Worm (Caenorhabditis elegans) whole organism, early embryonic: ENCODE results near the gene snu-66.
A peak's percentile ranks its signal among the peaks of the same experiment; 100 is the strongest.

Experiments used
- B0310.2 ChIP-seq: sonication (generic microtip); optimal IDR thresholded peaks from 2 replicates; lab custom pipeline; 2016; ENCODE audit warnings: mild to moderate bottlenecking, missing genetic modification characterization, missing compliant biosample characterization
- F13C5.2 ChIP-seq: sonication (generic microtip); optimal IDR thresholded peaks from 2 replicates; lab custom pipeline; 2017; ENCODE audit warnings: mild to moderate bottlenecking, missing genetic modification characterization, inconsistent platforms, missing compliant biosample characterization
- aly-1 ChIP-seq: sonication (generic microtip); optimal IDR thresholded peaks from 2 replicates; lab custom pipeline; 2016; ENCODE audit warnings: missing genetic modification characterization, missing compliant biosample characterization
- ama-1 ChIP-seq: fragments of 150-350 bp; optimal IDR thresholded peaks from 2 replicates; lab custom pipeline; 2014
- ceh-13 ChIP-seq: fragments of 200-800 bp; sonication (Bioruptor generic); optimal IDR thresholded peaks from 2 replicates; lab custom pipeline; 2018; ENCODE audit warnings: mild to moderate bottlenecking, missing genetic modification characterization, missing compliant biosample characterization
- ceh-36 ChIP-seq: sonication (generic microtip); optimal IDR thresholded peaks from 2 replicates; lab custom pipeline; 2016; ENCODE audit warnings: missing genetic modification characterization, inconsistent platforms, missing compliant biosample characterization
- ets-7 ChIP-seq: sonication (generic microtip); optimal IDR thresholded peaks from 2 replicates; lab custom pipeline; 2016; ENCODE audit warnings: missing genotype, missing genetic modification characterization, missing compliant biosample characterization
- flt-1 ChIP-seq: fragments of 200-800 bp; sonication (Bioruptor generic); IDR thresholded peaks from 2 replicates; pipeline ENCODE4 v1.3.6; 2022; ENCODE audit warnings: missing genetic modification characterization, missing compliant biosample characterization
- hmbx-1 ChIP-seq: sonication (generic microtip); optimal IDR thresholded peaks from 2 replicates; lab custom pipeline; 2016; ENCODE audit warnings: mild to moderate bottlenecking, missing genetic modification characterization, missing compliant biosample characterization
- hmg-4 ChIP-seq: fragments of 200-800 bp; sonication (Bioruptor generic); optimal IDR thresholded peaks from 2 replicates; lab custom pipeline; 2018; ENCODE audit warnings: mild to moderate bottlenecking, missing genetic modification characterization, missing compliant biosample characterization
- hnd-1 ChIP-seq: sonication (generic microtip); optimal IDR thresholded peaks from 2 replicates; lab custom pipeline; 2016; ENCODE audit warnings: missing genetic modification characterization, missing compliant biosample characterization
- pes-1 ChIP-seq: fragments of 200-800 bp; sonication (Bioruptor generic); IDR thresholded peaks from 2 replicates; pipeline ENCODE4 v1.3.6; 2022; ENCODE audit warnings: missing genetic modification reagents, missing genetic modification characterization, missing compliant biosample characterization
- scrt-1 ChIP-seq: fragments of 200-800 bp; sonication (Bioruptor generic); IDR thresholded peaks from 2 replicates; pipeline ENCODE4 v1.3.6; 2022; ENCODE audit warnings: missing genetic modification characterization, missing compliant biosample characterization
- sea-1 ChIP-seq: fragments of 200-800 bp; sonication (Bioruptor generic); conservative IDR thresholded peaks from 2 replicates; pipeline ENCODE4 v1.3.6; 2022; ENCODE audit warnings: missing genetic modification characterization, missing compliant biosample characterization
- tbx-11 ChIP-seq: fragments of 200-800 bp; sonication (Bioruptor generic); IDR thresholded peaks from 2 replicates; pipeline ENCODE4 v1.3.6; 2022; ENCODE audit warnings: missing genetic modification characterization, missing compliant biosample characterization
- tbx-37 ChIP-seq: fragments of 200-800 bp; sonication (Bioruptor generic); conservative IDR thresholded peaks from 2 replicates; pipeline ENCODE4 v1.3.6; 2022; ENCODE audit warnings: missing genetic modification reagents, missing genetic modification characterization, missing compliant biosample characterization
- tra-4 ChIP-seq: sonication (generic microtip); optimal IDR thresholded peaks from 2 replicates; lab custom pipeline; 2017; ENCODE audit warnings: missing genetic modification characterization, missing compliant biosample characterization

snu-66 gene

DNA sequence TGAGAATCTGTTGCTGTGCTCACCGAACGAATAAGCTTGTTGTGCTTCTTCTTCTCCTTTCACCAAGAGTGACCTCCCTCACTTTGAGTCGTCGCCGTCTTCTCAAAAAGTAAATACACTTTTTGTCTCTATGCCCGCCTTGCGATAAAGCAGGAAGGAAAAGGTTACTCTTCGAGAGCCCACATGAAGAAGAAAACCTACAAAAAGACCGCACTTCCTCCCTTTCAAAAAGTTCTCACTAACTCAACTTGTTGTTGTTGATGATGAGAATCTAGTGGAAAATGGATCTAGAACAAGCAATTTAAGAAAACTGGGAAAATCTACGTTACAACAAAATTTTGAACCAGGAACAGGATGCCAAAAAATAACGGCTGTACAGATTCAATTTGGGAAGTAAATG is 15.0 kb upstream of the snu-66 start, which contains the start of gene C50E3.6:
TSS of gene C50E3.6 (minus strand) at position 101 of the 400 bp plus-strand sequence.
- TF ChIP-seq hmg-4 (GFP tag; lab: Kevin White, UChicago) (no peak), flt-1 (no peak), tbx-37 (no peak), ceh-13 (GFP tag; lab: Kevin White, UChicago) (no peak), tbx-11 (no peak), F13C5.2 (tag; lab: Kevin White, UChicago) (no peak), ama-1 (lab: Kevin White, UChicago) (no peak)

DNA sequence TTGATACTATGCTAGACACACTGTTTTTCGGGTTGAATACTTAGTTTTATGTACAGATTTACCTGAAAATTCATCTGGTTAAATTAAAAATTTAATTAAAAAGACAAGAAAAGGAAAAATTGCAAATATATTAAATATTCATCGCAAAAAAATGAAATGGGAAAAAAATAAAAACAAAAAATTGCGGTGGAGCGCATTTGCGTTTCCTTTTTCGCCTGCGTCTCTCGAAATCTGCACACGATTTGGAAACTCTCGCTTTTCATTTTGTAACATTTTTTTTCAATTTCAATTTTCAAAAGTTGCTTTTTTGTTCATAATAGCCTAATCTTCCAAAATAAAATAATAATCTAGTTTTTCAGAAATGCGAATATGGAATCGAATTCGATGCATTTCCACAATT is 12.2 kb upstream of the snu-66 start, which contains the start of the genes F19F10.11 and C50E3.5:
TSS of gene F19F10.11 (minus strand) at position 68 of the 400 bp plus-strand sequence.
TSS of gene C50E3.5 (plus strand) at position 360 of the 400 bp plus-strand sequence.
- TF ChIP-seq hmbx-1: no peak
- TF ChIP-seq F13C5.2 (tag; lab: Kevin White, UChicago): peak; percentile 34
- no peak for TF ChIP-seq sea-1 (GFP tag; lab: Robert Waterston, UW)

DNA sequence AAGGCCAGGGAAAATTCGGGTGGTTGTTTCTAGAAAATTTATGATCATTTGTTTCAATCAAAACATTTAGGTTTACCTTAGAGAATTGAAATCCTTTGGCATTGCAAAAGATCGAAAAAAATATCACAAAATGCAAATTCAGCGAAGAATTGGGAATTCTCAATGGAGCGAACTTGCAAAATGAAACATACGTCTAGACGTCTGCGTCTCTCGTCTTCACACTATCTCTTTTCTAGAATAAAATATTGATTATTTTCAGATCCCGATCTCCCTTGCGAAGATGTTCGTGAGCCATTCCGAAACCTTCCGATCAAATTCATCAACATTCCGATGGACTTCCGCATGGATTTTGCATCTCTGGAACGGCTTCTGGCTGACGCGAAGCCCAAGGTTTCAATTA is 4.9 kb upstream of the snu-66 start, which contains the start of gene ets-6:
TSS of gene ets-6 (minus strand) at position 169 of the 400 bp plus-strand sequence.
- TF ChIP-seq hmbx-1 (no peak), hmg-4 (GFP tag; lab: Kevin White, UChicago) (no peak), B0310.2 (tag; lab: Kevin White, UChicago) (no peak), ets-7 (tag; lab: Kevin White, UChicago) (no peak), ceh-36 (tag; lab: Kevin White, UChicago) (no peak), scrt-1 (GFP tag; lab: Robert Waterston, UW) (no peak), ceh-13 (GFP tag; lab: Kevin White, UChicago) (no peak), pes-1 (GFP tag; lab: Robert Waterston, UW) (no peak), sea-1 (GFP tag; lab: Robert Waterston, UW) (no peak), F13C5.2 (tag; lab: Kevin White, UChicago) (no peak), tra-4 (no peak), aly-1 (tag; lab: Kevin White, UChicago) (no peak), tbx-37 (no peak), flt-1 (no peak)

- TF ChIP-seq tbx-37 (no peak), pes-1 (GFP tag; lab: Robert Waterston, UW) (no peak), ceh-13 (GFP tag; lab: Kevin White, UChicago) (no peak), ama-1 (lab: Kevin White, UChicago) (no peak), flt-1 (no peak), F13C5.2 (tag; lab: Kevin White, UChicago) (no peak), hmg-4 (GFP tag; lab: Kevin White, UChicago) (no peak), ceh-36 (tag; lab: Kevin White, UChicago) (no peak), tbx-11 (no peak), B0310.2 (tag; lab: Kevin White, UChicago) (no peak), scrt-1 (GFP tag; lab: Robert Waterston, UW) (no peak), tra-4 (no peak), hnd-1 (tag; lab: Kevin White, UChicago) (no peak)
These were observed 4.5 kb downstream of the snu-66 start, which contains the start of gene F19F10.14 for ce11 chrV:7570955-7571354. TSS of gene F19F10.14 (minus strand) at chrV:7571055.

DNA sequence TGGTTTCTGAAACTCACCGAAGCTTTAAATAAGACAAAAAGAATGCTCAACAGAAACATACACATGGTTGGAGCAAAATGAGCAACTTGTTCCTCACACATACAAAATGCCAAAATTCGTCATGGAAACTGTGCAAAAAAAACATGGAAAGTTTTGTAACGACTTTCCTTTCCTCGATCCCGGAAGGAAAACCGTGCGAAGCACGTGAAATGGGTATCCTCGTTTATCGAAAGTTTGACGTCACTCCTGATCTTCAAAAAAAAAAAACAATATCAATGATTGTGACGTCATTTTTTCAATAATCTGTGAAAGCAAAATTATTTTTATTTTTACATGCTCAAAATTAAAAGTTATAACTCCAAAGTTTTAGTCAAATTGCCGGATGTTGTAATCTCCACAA is 5.2 kb downstream of the snu-66 start, which contains the start of gene clec-212:
TSS of gene clec-212 (minus strand) at position 101 of the 400 bp plus-strand sequence.
- no peak for TF ChIP-seq hmbx-1
- TF ChIP-seq tbx-11: no peak
- TF ChIP-seq aly-1 (tag; lab: Kevin White, UChicago): no peak
- TF ChIP-seq flt-1: no peak
- TF ChIP-seq hnd-1 (tag; lab: Kevin White, UChicago): no peak
- no peak for TF ChIP-seq F13C5.2 (tag; lab: Kevin White, UChicago)
- TF ChIP-seq ceh-36 (tag; lab: Kevin White, UChicago): no peak
- no peak for TF ChIP-seq ama-1 (lab: Kevin White, UChicago)
- TF ChIP-seq ets-7 (tag; lab: Kevin White, UChicago): no peak
- TF ChIP-seq pes-1 (GFP tag; lab: Robert Waterston, UW): no peak
- no peak for TF ChIP-seq sea-1 (GFP tag; lab: Robert Waterston, UW)
- TF ChIP-seq tbx-37: no peak
- no peak for TF ChIP-seq scrt-1 (GFP tag; lab: Robert Waterston, UW)
- no peak for TF ChIP-seq tra-4
- TF ChIP-seq B0310.2 (tag; lab: Kevin White, UChicago): no peak
- TF ChIP-seq hmg-4 (GFP tag; lab: Kevin White, UChicago): no peak
- TF ChIP-seq ceh-13 (GFP tag; lab: Kevin White, UChicago): no peak

DNA sequence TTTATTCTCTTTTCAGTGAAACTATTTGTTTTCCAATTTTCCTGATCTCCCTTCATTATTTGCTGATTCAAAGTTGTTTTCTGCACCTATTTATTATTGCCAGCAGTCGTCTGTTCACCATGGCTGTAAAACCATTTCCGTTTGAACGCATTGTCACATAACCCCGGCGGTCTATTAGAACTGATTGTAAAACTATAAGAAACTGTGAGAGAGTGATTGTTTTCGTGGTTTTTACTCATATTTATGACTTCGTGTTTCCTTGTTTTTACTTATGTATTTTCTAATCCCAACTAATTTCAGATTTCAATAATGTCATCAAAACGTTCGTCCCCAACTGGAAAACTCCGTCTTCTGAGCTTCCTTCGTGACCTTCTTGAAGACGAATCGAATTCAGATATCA is 12.5 kb downstream of the snu-66 start, which contains the start of gene F19F10.1:
TSS of gene F19F10.1 (plus strand) at position 301 of the 400 bp plus-strand sequence.
- TF ChIP-seq tra-4: no peak
- no peak for TF ChIP-seq aly-1 (tag; lab: Kevin White, UChicago)
- no peak for TF ChIP-seq ama-1 (lab: Kevin White, UChicago)
- TF ChIP-seq B0310.2 (tag; lab: Kevin White, UChicago): no peak
- no peak for TF ChIP-seq ets-7 (tag; lab: Kevin White, UChicago)
- no peak for TF ChIP-seq tbx-37
- TF ChIP-seq hnd-1 (tag; lab: Kevin White, UChicago): no peak
- no peak for TF ChIP-seq sea-1 (GFP tag; lab: Robert Waterston, UW)
- no peak for TF ChIP-seq scrt-1 (GFP tag; lab: Robert Waterston, UW)
- TF ChIP-seq hmbx-1: no peak
- no peak for TF ChIP-seq hmg-4 (GFP tag; lab: Kevin White, UChicago)

DNA sequence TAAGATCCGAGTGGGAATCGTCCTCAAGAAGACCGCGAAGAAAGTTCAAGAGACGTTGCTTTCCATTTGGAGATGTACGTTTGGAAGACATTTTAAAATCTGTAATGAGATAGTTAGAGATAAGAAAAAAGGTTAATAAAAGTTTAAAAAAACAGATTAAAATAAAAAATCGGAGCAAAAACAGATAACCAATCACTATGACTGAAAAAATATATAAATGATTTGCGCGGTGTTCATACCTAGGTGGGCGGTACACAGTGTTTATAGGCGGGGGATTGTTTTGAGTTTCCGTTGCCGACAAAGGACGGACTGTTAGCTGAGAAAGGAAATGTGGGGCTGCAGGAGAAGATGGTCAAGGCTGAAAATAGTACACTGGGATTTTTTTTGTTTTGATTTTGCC is 16.8 kb downstream of the snu-66 start, which contains the start of gene ets-7:
TSS of gene ets-7 (minus strand) at position 101 of the 400 bp plus-strand sequence.
- TF ChIP-seq F13C5.2 (tag; lab: Kevin White, UChicago) (no peak), B0310.2 (tag; lab: Kevin White, UChicago) (no peak), hmg-4 (GFP tag; lab: Kevin White, UChicago) (no peak), hmbx-1 (no peak), flt-1 (no peak), tbx-37 (no peak), tbx-11 (no peak), scrt-1 (GFP tag; lab: Robert Waterston, UW) (no peak), ceh-13 (GFP tag; lab: Kevin White, UChicago) (no peak), ets-7 (tag; lab: Kevin White, UChicago) (no peak), hnd-1 (tag; lab: Kevin White, UChicago) (no peak), aly-1 (tag; lab: Kevin White, UChicago) (no peak), ceh-36 (tag; lab: Kevin White, UChicago) (no peak), tra-4 (no peak), pes-1 (GFP tag; lab: Robert Waterston, UW) (no peak), ama-1 (lab: Kevin White, UChicago) (no peak), sea-1 (GFP tag; lab: Robert Waterston, UW) (no peak)
